Fruit fly (Drosophila melanogaster) whole organism, pupa: ENCODE results near the gene Cp38.

ENCODE experiments used
- CG12605 ChIP-seq: fragments of 200-800 bp; sonication (Bioruptor generic); IDR thresholded peaks from 2 replicates; pipeline ENCODE4 v1.3.6; 2022; ENCODE audit warnings: missing biosample characterization, missing genetic modification characterization
- CG13204 ChIP-seq: fragments of 200-800 bp; sonication (Bioruptor generic); optimal IDR thresholded peaks from 2 replicates; lab custom pipeline; 2018; ENCODE audit warnings: missing biosample characterization, mild to moderate bottlenecking, missing genetic modification characterization, moderate library complexity
- CG32121 ChIP-seq: fragments of 200-800 bp; sonication (Bioruptor generic); IDR thresholded peaks from 2 replicates; pipeline ENCODE4 v1.3.6; 2022; ENCODE audit warnings: missing biosample characterization, missing genetic modification characterization
- D1 ChIP-seq: fragments of 200-800 bp; sonication (Bioruptor generic); optimal IDR thresholded peaks from 2 replicates; lab custom pipeline; 2018; ENCODE audit warnings: missing biosample characterization, mild to moderate bottlenecking, missing genetic modification characterization, moderate library complexity
- Pif1A ChIP-seq: fragments of 200-800 bp; sonication (Bioruptor generic); optimal IDR thresholded peaks from 3 replicates; lab custom pipeline; 2016; ENCODE audit warnings: missing biosample characterization, missing genetic modification characterization
- Pif1B ChIP-seq: fragments of 200-800 bp; sonication (Bioruptor generic); optimal IDR thresholded peaks from 3 replicates; lab custom pipeline; 2016; ENCODE audit warnings: missing biosample characterization, missing genetic modification characterization
- gl ChIP-seq: fragments of 200-800 bp; sonication (Bioruptor generic); optimal IDR thresholded peaks from 2 replicates; lab custom pipeline; 2018; ENCODE audit warnings: missing biosample characterization, mild to moderate bottlenecking, missing genetic modification characterization
- rn ChIP-seq: fragments of 200-800 bp; sonication (Bioruptor generic); IDR thresholded peaks from 2 replicates; pipeline ENCODE4 v1.3.6; 2022; ENCODE audit warnings: missing biosample characterization, missing genetic modification characterization

DNA sequence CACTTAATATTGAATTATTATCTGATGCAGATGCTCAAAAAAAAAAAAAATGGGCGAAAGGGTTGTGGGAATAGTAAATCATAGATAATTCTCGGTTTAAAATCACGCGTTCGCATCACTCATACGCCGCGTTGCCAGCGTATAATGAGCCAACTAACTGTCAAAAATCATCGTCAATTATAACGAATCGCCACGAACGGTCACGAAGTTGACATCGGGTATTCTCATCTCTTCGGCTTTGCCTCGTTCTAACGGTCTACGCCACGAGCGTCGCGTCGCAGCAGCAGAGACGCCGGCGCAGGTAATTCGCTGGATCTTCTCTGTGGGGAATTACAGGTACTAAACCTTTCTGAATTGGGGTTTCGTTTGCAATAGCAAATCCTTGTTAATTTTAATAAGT lies 19.7 kb downstream of the Cp38 start:
- TF ChIP-seq Pif1A (GFP tag; lab: Kevin White, UChicago) (no peak), Pif1B (GFP tag; lab: Kevin White, UChicago) (no peak), CG13204 (GFP tag; lab: Kevin White, UChicago) (no peak), CG12605 (GFP tag; lab: Robert Waterston, UW) (no peak), rn (GFP tag; lab: Robert Waterston, UW) (no peak), gl (tag; lab: Kevin White, UChicago) (no peak), D1 (tag; lab: Kevin White, UChicago) (no peak), CG32121 (GFP tag; lab: Robert Waterston, UW) (no peak)
